Fruit fly (Drosophila melanogaster): ENCODE measurements around the gene Argk2.

DNA sequence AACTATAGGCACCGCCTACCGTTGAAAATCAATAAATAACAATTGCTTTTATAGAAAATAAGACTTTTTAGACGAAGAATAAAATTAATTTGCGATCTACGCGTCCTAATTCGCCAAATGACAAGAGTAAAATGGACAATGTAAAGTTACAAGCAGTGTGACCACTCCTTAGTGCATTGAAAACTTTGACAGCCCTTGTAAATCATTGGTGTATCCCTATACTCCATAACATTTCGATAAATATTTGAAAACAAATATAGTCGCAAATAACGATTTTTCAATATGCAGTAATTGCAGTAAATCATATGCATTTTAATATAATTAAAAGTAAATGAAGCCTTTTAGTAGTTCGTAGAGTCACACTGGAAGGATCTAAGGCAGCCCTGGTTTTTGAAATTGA lies 15.6 kb downstream of the Argk2 start:
- TF ChIP-seq insv (optimal IDR thresholded peaks at IDR 0.05) (no peak), psq (optimal IDR thresholded peaks at IDR 0.05) (no peak), Myc (optimal IDR thresholded peaks at IDR 0.05) (no peak), h (optimal IDR thresholded peaks at IDR 0.05) (no peak), ttk (optimal IDR thresholded peaks at IDR 0.05) (no peak)

All from Kc167 (cell line).